Worm (Caenorhabditis elegans) whole organism, early embryonic: ENCODE measurements around the gene hsd-2.

Source experiments
- B0310.2 ChIP-seq: sonication (generic microtip); optimal IDR thresholded peaks from 2 replicates; lab custom pipeline; 2016; ENCODE audit warnings: mild to moderate bottlenecking, missing genetic modification characterization, missing compliant biosample characterization
- F13C5.2 ChIP-seq: sonication (generic microtip); optimal IDR thresholded peaks from 2 replicates; lab custom pipeline; 2017; ENCODE audit warnings: mild to moderate bottlenecking, missing genetic modification characterization, inconsistent platforms, missing compliant biosample characterization
- aly-1 ChIP-seq: sonication (generic microtip); optimal IDR thresholded peaks from 2 replicates; lab custom pipeline; 2016; ENCODE audit warnings: missing genetic modification characterization, missing compliant biosample characterization
- ama-1 ChIP-seq: fragments of 150-350 bp; optimal IDR thresholded peaks from 2 replicates; lab custom pipeline; 2014
- ceh-13 ChIP-seq: fragments of 200-800 bp; sonication (Bioruptor generic); optimal IDR thresholded peaks from 2 replicates; lab custom pipeline; 2018; ENCODE audit warnings: mild to moderate bottlenecking, missing genetic modification characterization, missing compliant biosample characterization
- ceh-36 ChIP-seq: sonication (generic microtip); optimal IDR thresholded peaks from 2 replicates; lab custom pipeline; 2016; ENCODE audit warnings: missing genetic modification characterization, inconsistent platforms, missing compliant biosample characterization
- ets-7 ChIP-seq: sonication (generic microtip); optimal IDR thresholded peaks from 2 replicates; lab custom pipeline; 2016; ENCODE audit warnings: missing genotype, missing genetic modification characterization, missing compliant biosample characterization
- flt-1 ChIP-seq: fragments of 200-800 bp; sonication (Bioruptor generic); IDR thresholded peaks from 2 replicates; pipeline ENCODE4 v1.3.6; 2022; ENCODE audit warnings: missing genetic modification characterization, missing compliant biosample characterization
- hmbx-1 ChIP-seq: sonication (generic microtip); optimal IDR thresholded peaks from 2 replicates; lab custom pipeline; 2016; ENCODE audit warnings: mild to moderate bottlenecking, missing genetic modification characterization, missing compliant biosample characterization
- hmg-4 ChIP-seq: fragments of 200-800 bp; sonication (Bioruptor generic); optimal IDR thresholded peaks from 2 replicates; lab custom pipeline; 2018; ENCODE audit warnings: mild to moderate bottlenecking, missing genetic modification characterization, missing compliant biosample characterization
- hnd-1 ChIP-seq: sonication (generic microtip); optimal IDR thresholded peaks from 2 replicates; lab custom pipeline; 2016; ENCODE audit warnings: missing genetic modification characterization, missing compliant biosample characterization
- pes-1 ChIP-seq: fragments of 200-800 bp; sonication (Bioruptor generic); IDR thresholded peaks from 2 replicates; pipeline ENCODE4 v1.3.6; 2022; ENCODE audit warnings: missing genetic modification reagents, missing genetic modification characterization, missing compliant biosample characterization
- scrt-1 ChIP-seq: fragments of 200-800 bp; sonication (Bioruptor generic); IDR thresholded peaks from 2 replicates; pipeline ENCODE4 v1.3.6; 2022; ENCODE audit warnings: missing genetic modification characterization, missing compliant biosample characterization
- sea-1 ChIP-seq: fragments of 200-800 bp; sonication (Bioruptor generic); conservative IDR thresholded peaks from 2 replicates; pipeline ENCODE4 v1.3.6; 2022; ENCODE audit warnings: missing genetic modification characterization, missing compliant biosample characterization
- tbx-11 ChIP-seq: fragments of 200-800 bp; sonication (Bioruptor generic); IDR thresholded peaks from 2 replicates; pipeline ENCODE4 v1.3.6; 2022; ENCODE audit warnings: missing genetic modification characterization, missing compliant biosample characterization
- tbx-37 ChIP-seq: fragments of 200-800 bp; sonication (Bioruptor generic); conservative IDR thresholded peaks from 2 replicates; pipeline ENCODE4 v1.3.6; 2022; ENCODE audit warnings: missing genetic modification reagents, missing genetic modification characterization, missing compliant biosample characterization
- tra-4 ChIP-seq: sonication (generic microtip); optimal IDR thresholded peaks from 2 replicates; lab custom pipeline; 2017; ENCODE audit warnings: missing genetic modification characterization, missing compliant biosample characterization

Gene hsd-2

DNA sequence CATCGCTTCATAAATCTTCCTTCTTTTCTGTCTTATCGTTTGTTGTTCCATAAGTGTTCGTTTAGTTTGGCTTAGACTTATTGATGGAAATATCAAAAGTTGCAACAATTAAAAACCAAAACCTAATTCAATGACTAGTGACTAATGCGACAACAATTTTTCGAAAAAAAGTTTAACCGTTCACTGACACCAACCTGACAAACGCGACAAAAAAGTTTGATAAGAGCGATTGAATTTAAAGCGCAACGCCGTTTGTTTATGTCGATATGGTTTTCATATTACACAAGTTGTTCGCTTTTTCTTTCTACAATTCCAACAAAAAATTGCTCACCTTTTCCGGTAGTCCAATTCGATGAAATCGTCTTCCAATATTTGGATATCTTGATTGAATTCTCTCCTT, 26.0 kb upstream of the hsd-2 start:
- TF ChIP-seq ets-7, result no peak
- no peak for TF ChIP-seq tbx-11 (GFP tag; lab: Robert Waterston, UW)
- no peak for TF ChIP-seq tra-4 (tag; lab: Kevin White, UChicago)
- no peak for TF ChIP-seq scrt-1 (GFP tag; lab: Robert Waterston, UW)
- TF ChIP-seq hmg-4 (GFP tag; lab: Kevin White, UChicago), result no peak
- TF ChIP-seq pes-1 (GFP tag; lab: Robert Waterston, UW), result no peak
- no peak for TF ChIP-seq sea-1 (GFP tag; lab: Robert Waterston, UW)
- TF ChIP-seq ama-1 (lab: Kevin White, UChicago), result no peak
- TF ChIP-seq hmbx-1, result no peak

DNA sequence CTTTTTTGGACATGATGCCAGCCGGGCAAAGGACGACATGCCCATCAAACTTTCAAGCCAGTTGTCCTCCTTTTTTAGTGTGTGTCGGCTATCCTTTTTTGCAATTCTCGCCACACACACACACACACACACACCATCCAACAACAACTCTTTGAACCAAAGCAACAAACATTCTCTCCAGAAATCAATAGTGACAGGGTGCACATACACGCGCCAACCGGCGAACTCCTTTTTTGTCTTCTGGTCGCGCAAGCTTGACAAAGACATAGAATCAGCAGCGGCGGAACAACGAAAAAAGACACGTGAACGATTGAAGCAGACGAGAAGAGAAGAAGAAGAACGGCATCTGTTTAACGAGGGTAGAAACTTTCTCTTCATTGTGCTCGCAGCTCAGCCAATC, 24.0 kb upstream of the hsd-2 start:
- TF ChIP-seq tra-4 (tag; lab: Kevin White, UChicago), result no peak
- TF ChIP-seq ets-7, result no peak
- no peak for TF ChIP-seq ama-1 (lab: Kevin White, UChicago)
- TF ChIP-seq flt-1 (GFP tag; lab: Robert Waterston, UW), result no peak

DNA sequence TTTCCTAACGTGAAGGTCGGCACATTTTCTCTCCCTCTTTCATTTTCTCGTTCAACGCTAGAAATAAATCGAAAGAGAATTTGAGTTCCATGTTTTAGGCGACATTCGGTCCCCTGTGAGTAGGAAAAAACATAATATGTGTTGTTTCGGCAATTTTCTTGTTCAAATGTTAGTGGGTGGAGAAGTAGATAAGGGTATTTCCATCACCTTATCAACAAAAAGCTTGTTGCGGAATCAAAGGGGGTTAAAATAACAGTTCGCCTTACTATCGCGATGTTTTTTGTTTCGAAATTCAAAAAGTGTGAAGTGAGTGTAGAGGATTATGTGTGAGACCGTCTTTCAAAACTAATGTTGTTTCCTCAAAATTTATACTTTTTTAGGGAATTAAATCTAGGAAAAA, 23.5 kb upstream of the hsd-2 start:
- no peak for TF ChIP-seq ceh-13 (GFP tag; lab: Kevin White, UChicago)
- TF ChIP-seq hmg-4 (GFP tag; lab: Kevin White, UChicago), result no peak
- TF ChIP-seq F13C5.2, result no peak
- no peak for TF ChIP-seq tbx-37
- TF ChIP-seq ceh-36, result no peak
- TF ChIP-seq aly-1 (tag; lab: Kevin White, UChicago), result no peak
- no peak for TF ChIP-seq hmbx-1
- TF ChIP-seq sea-1 (GFP tag; lab: Robert Waterston, UW), result no peak
- TF ChIP-seq ets-7, result no peak
- TF ChIP-seq ama-1 (lab: Kevin White, UChicago), result no peak
- no peak for TF ChIP-seq scrt-1 (GFP tag; lab: Robert Waterston, UW)
- TF ChIP-seq tbx-11 (GFP tag; lab: Robert Waterston, UW), result no peak
- no peak for TF ChIP-seq B0310.2 (tag; lab: Kevin White, UChicago)
- no peak for TF ChIP-seq pes-1 (GFP tag; lab: Robert Waterston, UW)
- TF ChIP-seq tra-4 (tag; lab: Kevin White, UChicago), result no peak

DNA sequence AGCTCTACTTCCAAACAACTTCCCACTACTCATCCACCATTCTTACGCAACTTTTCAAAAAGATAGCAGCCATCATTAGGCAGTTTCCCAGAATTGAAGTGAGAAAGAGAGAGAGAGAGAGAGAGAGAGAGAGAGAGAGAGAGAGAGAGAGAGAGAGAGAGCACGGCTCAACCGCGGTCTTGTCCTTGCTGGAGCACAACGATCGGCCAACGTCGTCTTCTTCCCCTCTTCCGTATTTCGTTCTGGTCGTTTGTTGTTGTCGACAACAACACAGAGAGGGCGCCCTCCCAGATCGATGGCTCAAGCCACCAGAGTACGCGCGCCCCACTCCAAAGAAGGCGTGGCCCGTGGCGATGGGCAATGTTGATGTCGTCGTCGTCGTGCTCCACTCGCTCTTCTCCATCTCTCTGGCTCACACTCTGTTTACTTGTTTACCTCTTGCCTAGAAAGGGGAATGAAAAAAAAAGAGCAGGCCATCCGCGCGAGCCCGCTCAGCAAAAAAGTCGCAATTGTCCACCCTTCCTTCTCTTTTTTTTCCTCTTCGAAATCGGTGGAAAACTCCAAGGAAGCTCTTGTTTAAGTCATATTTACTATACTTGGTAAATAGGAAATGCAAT, 22.9 kb upstream of the hsd-2 start:
- TF ChIP-seq hmg-4 (GFP tag; lab: Kevin White, UChicago) (no peak), B0310.2 (tag; lab: Kevin White, UChicago) (no peak), ceh-13 (GFP tag; lab: Kevin White, UChicago) (no peak), pes-1 (GFP tag; lab: Robert Waterston, UW) (no peak), aly-1 (tag; lab: Kevin White, UChicago) (no peak), tra-4 (tag; lab: Kevin White, UChicago) (no peak), ama-1 (lab: Kevin White, UChicago) (no peak), scrt-1 (GFP tag; lab: Robert Waterston, UW) (no peak), ceh-36 (no peak), hmbx-1 (no peak), tbx-11 (GFP tag; lab: Robert Waterston, UW) (no peak), sea-1 (GFP tag; lab: Robert Waterston, UW) (no peak), ets-7 (no peak), flt-1 (GFP tag; lab: Robert Waterston, UW) (no peak), hnd-1 (tag; lab: Kevin White, UChicago) (no peak), tbx-37 (no peak), F13C5.2 (no peak)

DNA sequence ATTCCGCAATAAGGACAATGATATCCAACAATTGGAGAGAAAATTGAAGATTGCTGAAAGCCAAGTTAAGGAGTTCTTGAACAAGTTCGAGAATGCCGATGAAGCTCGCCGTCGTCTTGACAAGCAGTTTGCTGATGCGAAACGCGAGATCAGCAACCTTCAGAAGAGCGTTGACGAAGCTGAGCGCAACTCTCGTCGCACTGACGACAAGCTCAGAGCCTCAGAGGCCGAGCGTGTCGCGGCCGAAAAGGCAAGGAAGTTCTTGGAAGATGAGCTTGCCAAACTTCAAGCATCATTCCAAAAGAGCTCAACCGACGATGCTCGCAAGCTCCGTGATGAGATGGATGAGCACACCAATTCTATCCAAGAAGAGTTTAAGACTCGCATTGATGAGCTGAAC, 18.7 kb upstream of the hsd-2 start:
- TF ChIP-seq hnd-1 (tag; lab: Kevin White, UChicago) (no peak), ceh-36 (no peak), tra-4 (tag; lab: Kevin White, UChicago) (no peak), hmbx-1 (no peak), tbx-37 (no peak), hmg-4 (GFP tag; lab: Kevin White, UChicago) (no peak), ets-7 (no peak), B0310.2 (tag; lab: Kevin White, UChicago) (no peak), tbx-11 (GFP tag; lab: Robert Waterston, UW) (no peak), F13C5.2 (no peak), aly-1 (tag; lab: Kevin White, UChicago) (no peak), pes-1 (GFP tag; lab: Robert Waterston, UW) (no peak), sea-1 (GFP tag; lab: Robert Waterston, UW) (no peak), scrt-1 (GFP tag; lab: Robert Waterston, UW) (no peak), flt-1 (GFP tag; lab: Robert Waterston, UW) (no peak), ceh-13 (GFP tag; lab: Kevin White, UChicago) (no peak), ama-1 (lab: Kevin White, UChicago) (no peak)

DNA sequence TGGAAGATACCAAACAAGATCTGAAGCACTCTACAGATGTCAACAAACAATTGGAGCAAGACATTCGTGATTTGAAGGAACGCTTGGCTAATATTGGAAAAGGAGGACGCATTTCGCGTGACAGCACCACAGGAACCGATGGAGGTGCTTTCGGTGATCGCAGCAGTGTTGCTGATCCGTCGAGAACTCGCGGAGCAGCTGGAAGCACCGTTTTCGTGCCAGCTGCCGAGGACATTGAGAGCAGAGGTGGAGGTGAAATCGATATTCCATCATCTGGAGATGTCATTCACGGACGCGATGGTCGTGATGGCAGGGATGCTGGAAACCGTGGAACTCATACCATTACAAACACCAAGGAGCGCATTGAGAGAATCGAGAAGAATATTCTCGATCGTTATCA, 17.4 kb upstream of the hsd-2 start:
- no peak for TF ChIP-seq tbx-37
- TF ChIP-seq tbx-11 (GFP tag; lab: Robert Waterston, UW), result no peak
- no peak for TF ChIP-seq pes-1 (GFP tag; lab: Robert Waterston, UW)
- TF ChIP-seq aly-1 (tag; lab: Kevin White, UChicago), result no peak
- TF ChIP-seq hnd-1 (tag; lab: Kevin White, UChicago), result no peak

DNA sequence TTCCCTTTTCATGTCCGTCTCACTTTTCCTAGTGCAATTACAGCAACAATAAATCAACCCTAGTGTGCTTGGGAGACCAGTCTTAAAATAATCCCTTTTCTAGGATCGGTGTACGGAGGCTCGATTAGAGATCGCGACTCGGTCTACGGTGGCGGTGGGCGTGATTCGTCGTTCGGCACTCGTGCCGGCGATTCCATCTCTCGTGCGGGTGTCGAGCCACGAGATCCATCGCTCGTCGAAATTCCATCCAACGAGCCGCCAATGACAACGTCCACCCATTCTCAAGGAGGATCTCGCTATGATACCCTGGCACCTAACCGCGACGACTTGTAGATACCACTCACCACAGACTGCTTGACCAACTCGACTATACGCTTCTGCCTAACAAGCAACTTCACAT, 12.5 kb upstream of the hsd-2 start:
- TF ChIP-seq tbx-11 (GFP tag; lab: Robert Waterston, UW) (no peak), ets-7 (no peak), hmbx-1 (no peak), aly-1 (tag; lab: Kevin White, UChicago) (no peak), flt-1 (GFP tag; lab: Robert Waterston, UW) (no peak), tra-4 (tag; lab: Kevin White, UChicago) (no peak), scrt-1 (GFP tag; lab: Robert Waterston, UW) (no peak), sea-1 (GFP tag; lab: Robert Waterston, UW) (no peak), ceh-13 (GFP tag; lab: Kevin White, UChicago) (no peak), hmg-4 (GFP tag; lab: Kevin White, UChicago) (no peak), ama-1 (lab: Kevin White, UChicago) (no peak), tbx-37 (no peak), B0310.2 (tag; lab: Kevin White, UChicago) (no peak), F13C5.2 (no peak), ceh-36 (no peak)
